Worm (Caenorhabditis elegans) whole organism, L4/young adult: ENCODE results near the gene C06C3.7.

Source experiments
- W03F9.2 ChIP-seq: fragments of 150-350 bp; optimal IDR thresholded peaks from 2 replicates; lab custom pipeline; 2014; ENCODE audit warnings: missing biosample characterization, missing genetic modification characterization
- him-1 ChIP-seq: sonication (generic microtip); optimal IDR thresholded peaks from 2 replicates; lab custom pipeline; 2016; ENCODE audit warnings: missing genotype, missing genetic modification reagents, missing genetic modification characterization, missing compliant biosample characterization

DNA sequence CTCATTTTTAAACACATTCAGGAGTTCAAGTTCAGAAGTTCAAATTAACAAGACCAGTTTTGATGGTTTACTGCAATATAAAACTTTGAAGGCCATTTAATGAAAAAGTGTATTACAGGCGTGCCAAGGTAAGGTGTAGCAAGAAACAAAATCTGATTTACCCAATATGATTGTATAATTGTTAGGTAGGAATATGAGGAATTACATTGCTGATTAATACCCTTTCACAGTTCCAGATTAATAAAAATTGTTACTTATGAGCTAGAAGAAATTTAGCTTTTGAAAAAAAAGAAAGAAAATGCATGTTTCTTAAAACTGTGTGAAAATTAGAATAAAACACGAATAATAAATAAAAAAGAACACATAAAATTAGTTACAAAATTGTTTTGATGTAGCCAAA, 48.3 kb downstream of the C06C3.7 start, which contains the start of gene kin-15:
- no peak for TF ChIP-seq him-1 (tag; lab: Kevin White, UChicago)
- TF ChIP-seq W03F9.2 (tag; lab: Kevin White, UChicago), result no peak
